Fruit fly (Drosophila melanogaster) whole organism, embryonic: ENCODE data around the gene Pp1-87B.

Source experiments
- Bdp1 ChIP-seq: fragments of 200-800 bp; sonication (Bioruptor generic); optimal IDR thresholded peaks from 3 replicates; lab custom pipeline; 2016; ENCODE audit warnings: missing biosample characterization, missing genetic modification characterization
- BtbVII ChIP-seq: fragments of 200-800 bp; sonication (Bioruptor generic); optimal IDR thresholded peaks from 3 replicates; lab custom pipeline; 2017; ENCODE audit warnings: missing biosample characterization, mild to moderate bottlenecking, missing genetic modification characterization
- CG10147 ChIP-seq: fragments of 200-800 bp; sonication (Bioruptor generic); optimal IDR thresholded peaks from 2 replicates; lab custom pipeline; 2019; ENCODE audit warnings: missing biosample characterization, mild to moderate bottlenecking, missing genetic modification characterization, moderate library complexity
- CG10979 ChIP-seq: fragments of 200-800 bp; sonication (Bioruptor generic); optimal IDR thresholded peaks from 2 replicates; lab custom pipeline; 2018; ENCODE audit warnings: missing biosample characterization, mild to moderate bottlenecking, missing genetic modification characterization, moderate library complexity
- CG11398 ChIP-seq: fragments of 200-800 bp; sonication (Bioruptor generic); optimal IDR thresholded peaks from 2 replicates; lab custom pipeline; 2016; ENCODE audit warnings: missing biosample characterization, missing genetic modification characterization
- CG13894 ChIP-seq: fragments of 200-800 bp; sonication (Bioruptor generic); optimal IDR thresholded peaks from 3 replicates; lab custom pipeline; 2018; ENCODE audit warnings: missing biosample characterization, mild to moderate bottlenecking, missing genetic modification characterization, moderate library complexity
- CG14667 ChIP-seq: fragments of 200-800 bp; sonication (Bioruptor generic); IDR thresholded peaks from 2 replicates; pipeline ENCODE4 v1.3.6; 2022; ENCODE audit warnings: missing biosample characterization, missing genetic modification characterization
- CG14860 ChIP-seq: fragments of 200-800 bp; sonication (Bioruptor generic); IDR thresholded peaks from 3 replicates; pipeline ENCODE4 v1.3.6; 2022; ENCODE audit warnings: missing biosample characterization, missing genetic modification characterization; ENCODE audit not compliant: partially characterized antibody
- CG1603 ChIP-seq: fragments of 200-800 bp; sonication (Bioruptor generic); optimal IDR thresholded peaks from 2 replicates; lab custom pipeline; 2019; ENCODE audit warnings: missing biosample characterization, mild to moderate bottlenecking, missing genetic modification characterization, moderate library complexity
- CG16815 ChIP-seq: fragments of 200-800 bp; sonication (Bioruptor generic); optimal IDR thresholded peaks from 3 replicates; lab custom pipeline; 2017; ENCODE audit warnings: missing biosample characterization, mild to moderate bottlenecking, missing genetic modification characterization
- CG18262 ChIP-seq: fragments of 200-800 bp; optimal IDR thresholded peaks from 3 replicates; lab custom pipeline; 2019; ENCODE audit warnings: missing biosample characterization, mild to moderate bottlenecking, missing genetic modification characterization, moderate library complexity
- CG2202 ChIP-seq: fragments of 200-800 bp; sonication (Bioruptor generic); optimal IDR thresholded peaks from 2 replicates; lab custom pipeline; 2018; ENCODE audit warnings: missing biosample characterization, mild to moderate bottlenecking, missing genetic modification characterization
- CG30020 ChIP-seq: fragments of 200-800 bp; optimal IDR thresholded peaks from 2 replicates; lab custom pipeline; 2019; ENCODE audit warnings: missing biosample characterization, mild to moderate bottlenecking, missing genetic modification characterization, moderate library complexity
- CG34224 ChIP-seq: fragments of 200-800 bp; sonication (Bioruptor generic); IDR thresholded peaks from 3 replicates; pipeline ENCODE4 v1.3.6; 2022; ENCODE audit warnings: missing biosample characterization, missing genetic modification characterization; ENCODE audit not compliant: partially characterized antibody
- CG3847 ChIP-seq: fragments of 200-800 bp; sonication (Bioruptor generic); IDR thresholded peaks from 2 replicates; pipeline ENCODE4 v1.3.6; 2022; ENCODE audit warnings: missing biosample characterization, missing genetic modification characterization
- CG4360 ChIP-seq: fragments of 200-800 bp; sonication (Bioruptor generic); IDR thresholded peaks from 2 replicates; pipeline ENCODE4 v1.3.6; 2022; ENCODE audit warnings: missing biosample characterization, missing genetic modification characterization
- CG6175 ChIP-seq: fragments of 200-800 bp; sonication (Bioruptor generic); IDR thresholded peaks from 3 replicates; pipeline ENCODE4 v1.3.6; 2022; ENCODE audit warnings: missing biosample characterization, missing genetic modification characterization
- CG6272 ChIP-seq: fragments of 200-800 bp; sonication (Bioruptor generic); IDR thresholded peaks from 2 replicates; pipeline ENCODE4 v1.3.6; 2022; ENCODE audit warnings: missing biosample characterization, missing genetic modification characterization
- CG6683 ChIP-seq: fragments of 200-800 bp; sonication (Bioruptor generic); optimal IDR thresholded peaks from 2 replicates; lab custom pipeline; 2017; ENCODE audit warnings: missing biosample characterization, mild to moderate bottlenecking, missing genetic modification characterization, missing genetic modification reagents
- CG9817 ChIP-seq: fragments of 200-800 bp; sonication (Bioruptor generic); optimal IDR thresholded peaks from 2 replicates; lab custom pipeline; 2018; ENCODE audit warnings: missing biosample characterization, mild to moderate bottlenecking, missing genetic modification characterization, moderate library complexity
- CrebB ChIP-seq: fragments of 200-800 bp; sonication (Bioruptor generic); optimal IDR thresholded peaks from 3 replicates; lab custom pipeline; 2018; ENCODE audit warnings: missing biosample characterization, mild to moderate bottlenecking, missing genetic modification characterization
- Dip3 ChIP-seq: fragments of 200-800 bp; sonication (Bioruptor generic); optimal IDR thresholded peaks from 3 replicates; lab custom pipeline; 2016; ENCODE audit warnings: missing biosample characterization, missing genetic modification characterization
- Drgx ChIP-seq: fragments of 200-800 bp; sonication (Bioruptor generic); IDR thresholded peaks from 2 replicates; pipeline ENCODE4 v1.3.6; 2022; ENCODE audit warnings: missing biosample characterization, missing genetic modification characterization
- E2f1 ChIP-seq: fragments of 200-800 bp; sonication (Bioruptor generic); IDR thresholded peaks from 2 replicates; pipeline ENCODE4 v1.3.6; 2022; ENCODE audit warnings: missing biosample characterization, missing genetic modification characterization
- Fer2 ChIP-seq: fragments of 200-800 bp; sonication (Bioruptor generic); optimal IDR thresholded peaks from 2 replicates; lab custom pipeline; 2018; ENCODE audit warnings: missing biosample characterization, mild to moderate bottlenecking, missing genetic modification characterization, moderate library complexity
- HLH4C ChIP-seq: fragments of 200-800 bp; sonication (Bioruptor generic); IDR thresholded peaks from 3 replicates; pipeline ENCODE4 v1.3.6; 2022; ENCODE audit warnings: missing biosample characterization, missing genetic modification characterization; ENCODE audit not compliant: partially characterized antibody
- Hr39 ChIP-seq: fragments of >200 bp; optimal IDR thresholded peaks from 2 replicates; lab custom pipeline; 2017
- Hsf ChIP-seq: fragments of 200-800 bp; sonication (Bioruptor generic); optimal IDR thresholded peaks from 3 replicates; lab custom pipeline; 2016; ENCODE audit warnings: missing biosample characterization, missing genetic modification characterization
- MBD-R2 ChIP-seq: fragments of 200-800 bp; sonication (Bioruptor generic); IDR thresholded peaks from 2 replicates; pipeline ENCODE4 v1.3.6; 2022; ENCODE audit warnings: missing biosample characterization, missing genetic modification characterization
- Med ChIP-seq: fragments of 200-800 bp; sonication (Bioruptor generic); peaks from one replicate; lab custom pipeline; 2016; ENCODE audit warnings: missing biosample characterization, missing genetic modification characterization, mild to moderate bottlenecking, inconsistent platforms, moderate library complexity
- Nf-YC ChIP-seq: fragments of 200-800 bp; optimal IDR thresholded peaks from 3 replicates; lab custom pipeline; 2019; ENCODE audit warnings: missing biosample characterization, mild to moderate bottlenecking, missing genetic modification characterization, moderate library complexity
- Rx ChIP-seq: fragments of 200-800 bp; sonication (Bioruptor generic); IDR thresholded peaks from 2 replicates; pipeline ENCODE4 v1.3.6; 2022; ENCODE audit warnings: missing biosample characterization, missing genetic modification characterization
- Stat92E ChIP-seq, 3 experiments: fragments of >200 bp in 2 of 3; fragments of 200-800 bp in 1 of 3; sonication (Bioruptor generic) in 1 of 3; optimal IDR thresholded peaks; 2 replicates each; lab custom pipeline; 2017 to 2019; ENCODE audit warnings: missing biosample characterization in 3 of 3, missing genetic modification characterization in 3 of 3, mild to moderate bottlenecking in 1 of 3, moderate library complexity in 1 of 3
- amos ChIP-seq: fragments of 200-800 bp; sonication (Bioruptor generic); IDR thresholded peaks from 2 replicates; pipeline ENCODE4 v1.3.6; 2022; ENCODE audit warnings: missing biosample characterization, missing genetic modification characterization; ENCODE audit not compliant: partially characterized antibody
- btn ChIP-seq: fragments of 200-800 bp; sonication (Bioruptor generic); optimal IDR thresholded peaks from 2 replicates; lab custom pipeline; 2016; ENCODE audit warnings: missing biosample characterization, missing genetic modification characterization
- corto ChIP-seq: fragments of 200-800 bp; sonication (Bioruptor generic); optimal IDR thresholded peaks from 2 replicates; lab custom pipeline; 2016; ENCODE audit warnings: missing biosample characterization, mild to moderate bottlenecking, missing genetic modification characterization, moderate library complexity
- dan ChIP-seq: fragments of 200-800 bp; sonication (Bioruptor generic); IDR thresholded peaks from 2 replicates; pipeline ENCODE4 v1.3.6; 2022; ENCODE audit warnings: missing biosample characterization, missing genetic modification characterization
- dm ChIP-seq: fragments of 200-800 bp; sonication (Bioruptor generic); optimal IDR thresholded peaks from 3 replicates; lab custom pipeline; 2016; ENCODE audit warnings: missing biosample characterization, missing genetic modification characterization
- ewg ChIP-seq: fragments of 200-800 bp; sonication (Bioruptor generic); optimal IDR thresholded peaks from 3 replicates; lab custom pipeline; 2017; ENCODE audit warnings: mild to moderate bottlenecking, missing biosample characterization, missing genetic modification reagents, missing genetic modification characterization
- fd64A ChIP-seq: fragments of 200-800 bp; sonication (Bioruptor generic); optimal IDR thresholded peaks from 3 replicates; lab custom pipeline; 2018; ENCODE audit warnings: missing biosample characterization, mild to moderate bottlenecking, missing genetic modification characterization
- fru ChIP-seq: fragments of >200 bp; optimal IDR thresholded peaks from 2 replicates; lab custom pipeline; 2017
- knrl ChIP-seq: fragments of 200-800 bp; sonication (Bioruptor generic); IDR thresholded peaks from 3 replicates; pipeline ENCODE4 v1.3.6; 2022; ENCODE audit warnings: missing biosample characterization, missing genetic modification characterization; ENCODE audit not compliant: partially characterized antibody
- odd ChIP-seq: fragments of 200-800 bp; sonication (Bioruptor generic); optimal IDR thresholded peaks from 2 replicates; lab custom pipeline; 2017; ENCODE audit warnings: missing biosample characterization, mild to moderate bottlenecking, missing genetic modification characterization
- pzg ChIP-seq: fragments of 200-800 bp; sonication (Bioruptor generic); optimal IDR thresholded peaks from 3 replicates; lab custom pipeline; 2018; ENCODE audit warnings: missing biosample characterization, mild to moderate bottlenecking, missing genetic modification characterization, moderate library complexity
- run ChIP-seq: fragments of 200-800 bp; sonication (Bioruptor generic); optimal IDR thresholded peaks from 3 replicates; lab custom pipeline; 2018; ENCODE audit warnings: missing biosample characterization, mild to moderate bottlenecking, missing genetic modification characterization
- sd ChIP-seq: fragments of 200-800 bp; sonication (Bioruptor generic); optimal IDR thresholded peaks from 3 replicates; lab custom pipeline; 2018; ENCODE audit warnings: missing biosample characterization, mild to moderate bottlenecking, missing genetic modification characterization, moderate library complexity
- sima ChIP-seq: fragments of 200-800 bp; sonication (Bioruptor generic); optimal IDR thresholded peaks from 2 replicates; lab custom pipeline; 2016; ENCODE audit warnings: missing biosample characterization, missing genetic modification characterization
- so ChIP-seq: fragments of 200-800 bp; sonication (Bioruptor generic); IDR thresholded peaks from 3 replicates; pipeline ENCODE4 v1.3.6; 2022; ENCODE audit warnings: missing biosample characterization, missing genetic modification characterization
- wdn ChIP-seq: fragments of 200-800 bp; sonication (Bioruptor generic); IDR thresholded peaks from 2 replicates; pipeline ENCODE4 v1.3.6; 2022; ENCODE audit warnings: missing biosample characterization, missing genetic modification characterization

Pp1-87B gene

DNA sequence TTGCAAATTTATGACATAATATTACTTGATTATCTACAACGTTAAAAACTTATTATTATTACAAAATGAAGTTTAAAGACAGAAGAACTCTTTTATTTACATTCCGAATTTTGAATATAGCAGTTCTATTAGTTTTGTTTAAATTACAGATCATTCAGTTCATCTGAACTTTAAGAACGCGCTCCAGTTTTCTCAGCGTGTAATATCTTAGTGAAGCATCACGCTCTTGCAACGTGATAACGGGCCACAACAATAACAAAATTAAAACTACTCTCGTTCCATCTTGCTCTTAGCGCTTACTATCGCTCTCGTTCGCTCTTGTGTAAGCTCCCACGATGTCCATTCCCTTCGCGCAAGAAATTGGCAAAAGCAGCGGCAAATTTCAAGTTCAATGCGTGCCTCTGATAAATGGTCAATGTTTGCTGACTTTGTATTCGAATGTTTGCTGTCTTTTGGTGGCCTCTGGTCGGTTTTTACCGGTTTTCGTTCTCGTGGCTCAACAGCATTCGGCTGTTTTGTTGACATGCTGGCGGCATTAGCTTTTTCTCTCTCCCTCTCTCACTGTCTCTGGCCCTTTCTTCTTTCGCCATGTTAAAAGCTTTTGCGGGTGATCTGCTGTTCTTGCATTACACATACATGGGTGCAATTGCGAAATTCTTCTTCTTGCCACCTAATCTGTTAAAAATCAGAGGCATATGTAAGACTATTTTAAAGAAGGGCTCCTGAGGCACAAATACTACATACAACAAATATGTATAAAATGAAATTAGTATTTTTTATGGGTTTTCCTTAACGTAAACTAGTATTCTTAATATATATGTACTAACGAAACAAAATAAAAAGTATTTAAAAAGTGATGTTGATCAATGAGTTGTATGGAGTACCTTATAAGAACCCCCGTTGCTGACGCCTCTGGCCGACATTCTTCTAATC lies 17.1 kb upstream of the Pp1-87B start (continued):
- TF ChIP-seq CG34224 (0 out of 3 replicates have a peak, but pooled peaks have one; percentile 8), dan (GFP tag; lab: Robert Waterston, UW) (no peak), Drgx (GFP tag; lab: Robert Waterston, UW) (peak; percentile 55), Stat92E (GFP tag; optimal IDR thresholded peaks at IDR 0.05; lab: Kevin White, UChicago) (no peak), BtbVII (GFP tag; lab: Kevin White, UChicago) (no peak), sima (GFP tag; lab: Kevin White, UChicago) (no peak), run (tag; lab: Kevin White, UChicago) (no peak), amos (GFP tag; lab: Robert Waterston, UW) (no peak), Nf-YC (tag; lab: Kevin White, UChicago) (no peak), Fer2 (tag; lab: Kevin White, UChicago) (peak; percentile 53), CG10979 (tag; lab: Kevin White, UChicago) (no peak), CG9817 (peak; percentile 49), Dip3 (peak; percentile 25), Hsf (GFP tag; lab: Kevin White, UChicago) (no peak), CG13894 (tag; lab: Kevin White, UChicago) (peak; percentile 34), Med (GFP tag; lab: Kevin White, UChicago) (peak; percentile 83), CG6683 (GFP tag; lab: Kevin White, UChicago) (no peak), pzg (no peak), HLH4C (GFP tag; lab: Robert Waterston, UW) (no peak), Hr39 (lab: Kevin White, UChicago) (no peak), ewg (no peak), sd (peak; percentile 22), knrl (GFP tag; lab: Robert Waterston, UW) (no peak), CG10147 (GFP tag; lab: Kevin White, UChicago) (no peak), fru (lab: Kevin White, UChicago) (no peak), dm (GFP tag; lab: Kevin White, UChicago) (no peak), CrebB (tag; lab: Kevin White, UChicago) (no peak), CG14667 (GFP tag; lab: Robert Waterston, UW) (no peak), CG3847 (GFP tag; lab: Robert Waterston, UW) (peak; percentile 8; the same call in 1 of the 2 replicates), Bdp1 (no peak), CG30020 (tag; lab: Kevin White, UChicago) (no peak), Rx (no peak), CG11398 (GFP tag; lab: Kevin White, UChicago) (no peak), CG16815 (GFP tag; lab: Kevin White, UChicago) (peak; percentile 15), odd (no peak), CG14860 (GFP tag; lab: Robert Waterston, UW) (no peak), CG4360 (GFP tag; lab: Robert Waterston, UW) (no peak), CG6272 (GFP tag; lab: Robert Waterston, UW) (no peak), CG1603 (no peak), CG2202 (tag; lab: Kevin White, UChicago) (no peak), fd64A (GFP tag; lab: Kevin White, UChicago) (no peak), corto (GFP tag; lab: Kevin White, UChicago) (peak; percentile 50), so (GFP tag; lab: Robert Waterston, UW) (peak; percentile 7; the same call in 1 of the 3 replicates), CG18262 (tag; lab: Kevin White, UChicago) (peak; percentile 21), E2f1 (GFP tag; lab: Robert Waterston, UW) (no peak), wdn (GFP tag; lab: Robert Waterston, UW) (no peak), MBD-R2 (GFP tag; lab: Robert Waterston, UW) (no peak), btn (GFP tag; lab: Kevin White, UChicago) (no peak), CG6175 (no peak)
